Worm (Caenorhabditis elegans) whole organism, late embryonic: ENCODE results near the gene comt-1.
A peak's percentile ranks its signal among the peaks of the same experiment; 100 is the strongest.

Experiments used
- C08G9.2 ChIP-seq: sonication (generic microtip); optimal IDR thresholded peaks from 2 replicates; lab custom pipeline; 2016; ENCODE audit warnings: mild to moderate bottlenecking, missing genetic modification characterization, moderate library complexity, missing compliant biosample characterization
- K02D7.2 ChIP-seq: sonication (generic microtip); optimal IDR thresholded peaks from 2 replicates; lab custom pipeline; 2017; ENCODE audit warnings: mild to moderate bottlenecking, missing genetic modification characterization, missing compliant biosample characterization
- Y22D7AL.16 ChIP-seq: sonication (generic microtip); optimal IDR thresholded peaks from 2 replicates; lab custom pipeline; 2016; ENCODE audit warnings: missing genetic modification characterization, missing compliant biosample characterization
- ahr-1 ChIP-seq: sonication (generic microtip); optimal IDR thresholded peaks from 2 replicates; lab custom pipeline; 2016; ENCODE audit warnings: missing genetic modification characterization, missing compliant biosample characterization
- ama-1 ChIP-seq: fragments of 150-350 bp; optimal IDR thresholded peaks from 2 replicates; lab custom pipeline; 2014
- ceh-14 ChIP-seq: sonication (generic microtip); optimal IDR thresholded peaks from 2 replicates; lab custom pipeline; 2016; ENCODE audit warnings: missing genotype, missing genetic modification characterization, missing compliant biosample characterization
- ceh-18 ChIP-seq: sonication (generic microtip); optimal IDR thresholded peaks from 2 replicates; lab custom pipeline; 2016; ENCODE audit warnings: missing genetic modification characterization, missing compliant biosample characterization
- ceh-19 ChIP-seq: fragments of 200-800 bp; sonication (Bioruptor generic); optimal IDR thresholded peaks from 2 replicates; lab custom pipeline; 2018; ENCODE audit warnings: mild to moderate bottlenecking, missing genetic modification characterization, missing compliant biosample characterization
- ceh-2 ChIP-seq: sonication (generic microtip); optimal IDR thresholded peaks from 2 replicates; lab custom pipeline; 2016; ENCODE audit warnings: missing genotype, missing genetic modification characterization, missing compliant biosample characterization
- ceh-22 ChIP-seq: sonication (generic microtip); optimal IDR thresholded peaks from 2 replicates; lab custom pipeline; 2017; ENCODE audit warnings: missing biosample characterization, missing genetic modification characterization
- ceh-24 ChIP-seq: sonication (generic microtip); optimal IDR thresholded peaks from 2 replicates; lab custom pipeline; 2016; ENCODE audit warnings: mild to moderate bottlenecking, missing genetic modification characterization, missing compliant biosample characterization
- ceh-30 ChIP-seq: fragments of 150-350 bp; optimal IDR thresholded peaks from 2 replicates; lab custom pipeline; 2014; ENCODE audit warnings: missing biosample characterization, missing genetic modification characterization
- ceh-31 ChIP-seq: sonication (generic microtip); optimal IDR thresholded peaks from 2 replicates; lab custom pipeline; 2016; ENCODE audit warnings: missing genetic modification characterization, missing compliant biosample characterization
- ceh-9 ChIP-seq: sonication (generic microtip); optimal IDR thresholded peaks from 2 replicates; lab custom pipeline; 2016; ENCODE audit warnings: mild to moderate bottlenecking, missing genetic modification characterization, inconsistent platforms, missing compliant biosample characterization
- che-1 ChIP-seq: sonication (generic microtip); optimal IDR thresholded peaks from 2 replicates; lab custom pipeline; 2016; ENCODE audit warnings: mild to moderate bottlenecking, missing genetic modification characterization, missing compliant biosample characterization
- dve-1 ChIP-seq: sonication (generic microtip); optimal IDR thresholded peaks from 2 replicates; lab custom pipeline; 2017; ENCODE audit warnings: antibody characterized with exemption, mild to moderate bottlenecking, missing genetic modification characterization, missing compliant biosample characterization
- elt-4 ChIP-seq: sonication (generic microtip); optimal IDR thresholded peaks from 2 replicates; lab custom pipeline; 2016; ENCODE audit warnings: missing genetic modification characterization, missing compliant biosample characterization
- fkh-10 ChIP-seq: fragments of 150-350 bp; optimal IDR thresholded peaks from 2 replicates; lab custom pipeline; 2014; ENCODE audit warnings: missing biosample characterization, missing genetic modification reagents, missing genetic modification characterization
- gmeb-2 ChIP-seq: sonication (generic microtip); optimal IDR thresholded peaks from 2 replicates; lab custom pipeline; 2016; ENCODE audit warnings: missing genetic modification characterization, inconsistent platforms, missing compliant biosample characterization
- hlh-13 ChIP-seq: fragments of 200-800 bp; sonication (Bioruptor generic); optimal IDR thresholded peaks from 2 replicates; lab custom pipeline; 2018; ENCODE audit warnings: mild to moderate bottlenecking, missing genetic modification characterization, missing compliant biosample characterization
- hlh-15 ChIP-seq: sonication (generic microtip); optimal IDR thresholded peaks from 2 replicates; lab custom pipeline; 2016; ENCODE audit warnings: missing genetic modification characterization, missing compliant biosample characterization
- hlh-30 ChIP-seq: sonication (generic microtip); optimal IDR thresholded peaks from 2 replicates; lab custom pipeline; 2017; ENCODE audit warnings: antibody characterized with exemption, missing genetic modification characterization, missing compliant biosample characterization; ENCODE audit not compliant: insufficient read depth
- hlh-6 ChIP-seq: sonication (generic microtip); optimal IDR thresholded peaks from 2 replicates; lab custom pipeline; 2016; ENCODE audit warnings: missing genotype, missing genetic modification characterization, missing compliant biosample characterization
- lim-6 ChIP-seq: sonication (generic microtip); optimal IDR thresholded peaks from 2 replicates; lab custom pipeline; 2016; ENCODE audit warnings: missing genetic modification characterization, missing compliant biosample characterization
- lin-11 ChIP-seq: fragments of 200-800 bp; sonication (Bioruptor generic); optimal IDR thresholded peaks from 2 replicates; lab custom pipeline; 2018; ENCODE audit warnings: mild to moderate bottlenecking, missing genetic modification characterization, missing compliant biosample characterization
- nfya-1 ChIP-seq: sonication (generic microtip); optimal IDR thresholded peaks from 2 replicates; lab custom pipeline; 2017; ENCODE audit warnings: missing genetic modification characterization, mild to moderate bottlenecking, missing compliant biosample characterization, antibody characterized with exemption, moderate library complexity
- nhr-11 ChIP-seq: fragments of 150-350 bp; optimal IDR thresholded peaks from 2 replicates; lab custom pipeline; 2014; ENCODE audit warnings: missing biosample characterization, missing genetic modification characterization
- nhr-232 ChIP-seq: sonication (generic microtip); optimal IDR thresholded peaks from 2 replicates; lab custom pipeline; 2016; ENCODE audit warnings: missing genetic modification characterization, missing compliant biosample characterization
- odd-2 ChIP-seq: sonication (generic microtip); optimal IDR thresholded peaks from 2 replicates; lab custom pipeline; 2017; ENCODE audit warnings: antibody characterized with exemption, mild to moderate bottlenecking, missing genetic modification characterization, missing compliant biosample characterization
- pag-3 ChIP-seq: sonication (generic microtip); optimal IDR thresholded peaks from 2 replicates; lab custom pipeline; 2016; ENCODE audit warnings: missing compliant biosample characterization, missing genetic modification characterization, borderline replicate concordance
- pat-9 ChIP-seq: fragments of 200-800 bp; sonication (Bioruptor generic); optimal IDR thresholded peaks from 2 replicates; lab custom pipeline; 2018; ENCODE audit warnings: mild to moderate bottlenecking, missing genetic modification characterization, moderate library complexity, missing compliant biosample characterization
- pax-1 ChIP-seq: fragments of 150-350 bp; optimal IDR thresholded peaks from 2 replicates; lab custom pipeline; 2014; ENCODE audit warnings: missing biosample characterization, missing genetic modification characterization
- pha-2 ChIP-seq: sonication (generic microtip); optimal IDR thresholded peaks from 2 replicates; lab custom pipeline; 2017; ENCODE audit warnings: mild to moderate bottlenecking, missing genetic modification characterization, missing compliant biosample characterization
- pros-1 ChIP-seq: fragments of 150-350 bp; optimal IDR thresholded peaks from 2 replicates; lab custom pipeline; 2014; ENCODE audit warnings: missing biosample characterization, missing genetic modification reagents, missing genetic modification characterization
- ref-2 ChIP-seq: sonication (generic microtip); optimal IDR thresholded peaks from 2 replicates; lab custom pipeline; 2016; ENCODE audit warnings: missing genetic modification characterization, missing compliant biosample characterization
- rnt-1 ChIP-seq: sonication (generic microtip); optimal IDR thresholded peaks from 2 replicates; lab custom pipeline; 2016; ENCODE audit warnings: missing genetic modification characterization, missing compliant biosample characterization
- sdc-2 ChIP-seq: sonication (generic microtip); optimal IDR thresholded peaks from 2 replicates; lab custom pipeline; 2016; ENCODE audit warnings: missing genotype, missing genetic modification characterization, missing compliant biosample characterization
- sox-2 ChIP-seq: fragments of 200-800 bp; sonication (Bioruptor generic); IDR thresholded peaks from 2 replicates; pipeline ENCODE4 v1.3.6; 2022; ENCODE audit warnings: missing genetic modification reagents, missing genetic modification characterization, missing compliant biosample characterization
- tbx-2 ChIP-seq: sonication (generic microtip); optimal IDR thresholded peaks from 2 replicates; lab custom pipeline; 2016; ENCODE audit warnings: missing genetic modification characterization, missing compliant biosample characterization
- tbx-7 ChIP-seq: sonication (generic microtip); optimal IDR thresholded peaks from 2 replicates; lab custom pipeline; 2016; ENCODE audit warnings: missing genotype, missing genetic modification characterization, missing compliant biosample characterization
- unc-55 ChIP-seq: sonication (generic microtip); optimal IDR thresholded peaks from 2 replicates; lab custom pipeline; 2017; ENCODE audit warnings: missing biosample characterization, missing genetic modification reagents, missing genetic modification characterization
- unc-86 ChIP-seq: sonication (generic microtip); optimal IDR thresholded peaks from 2 replicates; lab custom pipeline; 2016; ENCODE audit warnings: missing genetic modification characterization, missing compliant biosample characterization
- zip-5 ChIP-seq: sonication (generic microtip); optimal IDR thresholded peaks from 2 replicates; lab custom pipeline; 2016; ENCODE audit warnings: missing genetic modification characterization, missing compliant biosample characterization
- ztf-16 ChIP-seq: sonication (generic microtip); optimal IDR thresholded peaks from 2 replicates; lab custom pipeline; 2017; ENCODE audit warnings: missing genetic modification characterization, missing compliant biosample characterization

Gene comt-1

ce11 chrX:2891879-2892278 lies 29.6 kb upstream of the comt-1 start:
- no peak for TF ChIP-seq pag-3 (tag; lab: Kevin White, UChicago)
- no peak for TF ChIP-seq sox-2 (GFP tag; lab: Robert Waterston, UW)
- no peak for TF ChIP-seq zip-5
- no peak for TF ChIP-seq tbx-7 (tag; lab: Kevin White, UChicago)
- no peak for TF ChIP-seq ceh-22
- TF ChIP-seq ceh-2 (tag; lab: Kevin White, UChicago): no peak
- TF ChIP-seq sdc-2 (tag; lab: Kevin White, UChicago): no peak
- no peak for TF ChIP-seq ahr-1 (tag; lab: Kevin White, UChicago)
- no peak for TF ChIP-seq ceh-19 (GFP tag; lab: Kevin White, UChicago)
- no peak for TF ChIP-seq Y22D7AL.16 (tag; lab: Kevin White, UChicago)
- TF ChIP-seq hlh-15 (tag; lab: Kevin White, UChicago): no peak
- no peak for TF ChIP-seq pros-1 (tag; lab: Kevin White, UChicago)
- TF ChIP-seq hlh-30: no peak
- TF ChIP-seq unc-55 (GFP tag; lab: Kevin White, UChicago): no peak
- TF ChIP-seq ceh-14 (tag; lab: Kevin White, UChicago): no peak
- no peak for TF ChIP-seq nhr-11 (tag; lab: Kevin White, UChicago)
- TF ChIP-seq nhr-232: no peak
- TF ChIP-seq ceh-24 (tag; lab: Kevin White, UChicago): no peak
- TF ChIP-seq pha-2: no peak
- no peak for TF ChIP-seq che-1 (tag; lab: Kevin White, UChicago)

ce11 chrX:2891141-2891739 lies 29.0 kb upstream of the comt-1 start, which contains the start of gene B0410.3:
TSS of gene B0410.3 (minus strand) at chrX:2891491.
- TF ChIP-seq ceh-31 (no peak), ref-2 (tag; lab: Kevin White, UChicago) (no peak), tbx-2 (tag; lab: Kevin White, UChicago) (no peak), fkh-10 (GFP tag; lab: Kevin White, UChicago) (no peak), rnt-1 (tag; lab: Kevin White, UChicago) (peak; percentile 18), ceh-18 (no peak), Y22D7AL.16 (tag; lab: Kevin White, UChicago) (no peak), hlh-15 (tag; lab: Kevin White, UChicago) (no peak)

ce11 chrX:2890041-2890650 lies 27.9 kb upstream of the comt-1 start:
- no peak for TF ChIP-seq gmeb-2
- no peak for TF ChIP-seq ceh-22
- no peak for TF ChIP-seq ceh-24 (tag; lab: Kevin White, UChicago)

ce11 chrX:2885318-2885908 lies 23.1 kb upstream of the comt-1 start, which contains the start of gene vang-1:
TSS of gene vang-1 (plus strand) at chrX:2885858.
- TF ChIP-seq tbx-2 (tag; lab: Kevin White, UChicago) (peak; percentile 74), ceh-14 (tag; lab: Kevin White, UChicago) (peak; percentile 56), elt-4 (tag; lab: Kevin White, UChicago) (no peak), odd-2 (no peak), ztf-16 (peak; percentile 3), lim-6 (tag; lab: Kevin White, UChicago) (no peak), ceh-30 (no peak), nhr-232 (no peak), unc-86 (no peak), rnt-1 (tag; lab: Kevin White, UChicago) (peak; percentile 92), che-1 (tag; lab: Kevin White, UChicago) (no peak), ref-2 (tag; lab: Kevin White, UChicago) (peak; percentile 77), ceh-9 (peak; percentile 32), ceh-22 (no peak), pax-1 (no peak), dve-1 (tag; lab: Kevin White, UChicago) (no peak), ama-1 (lab: Kevin White, UChicago) (no peak), C08G9.2 (tag; lab: Kevin White, UChicago) (peak; percentile 53), lin-11 (tag; lab: Kevin White, UChicago) (no peak), ahr-1 (tag; lab: Kevin White, UChicago) (no peak), sdc-2 (tag; lab: Kevin White, UChicago) (peak; percentile 70), K02D7.2 (tag; lab: Kevin White, UChicago) (no peak), sox-2 (GFP tag; lab: Robert Waterston, UW) (no peak), hlh-13 (GFP tag; lab: Kevin White, UChicago) (no peak), hlh-6 (tag; lab: Kevin White, UChicago) (peak; percentile 39), nfya-1 (tag; lab: Kevin White, UChicago) (peak; percentile 65), ceh-18 (peak; percentile 36), hlh-30 (no peak), pat-9 (tag; lab: Kevin White, UChicago) (peak; percentile 26)
